Worm (Caenorhabditis elegans): Measurements from ENCODE around the gene T13B5.9.
A peak's percentile ranks its signal among the peaks of the same experiment; 100 is the strongest.

T13B5.9 gene

DNA sequence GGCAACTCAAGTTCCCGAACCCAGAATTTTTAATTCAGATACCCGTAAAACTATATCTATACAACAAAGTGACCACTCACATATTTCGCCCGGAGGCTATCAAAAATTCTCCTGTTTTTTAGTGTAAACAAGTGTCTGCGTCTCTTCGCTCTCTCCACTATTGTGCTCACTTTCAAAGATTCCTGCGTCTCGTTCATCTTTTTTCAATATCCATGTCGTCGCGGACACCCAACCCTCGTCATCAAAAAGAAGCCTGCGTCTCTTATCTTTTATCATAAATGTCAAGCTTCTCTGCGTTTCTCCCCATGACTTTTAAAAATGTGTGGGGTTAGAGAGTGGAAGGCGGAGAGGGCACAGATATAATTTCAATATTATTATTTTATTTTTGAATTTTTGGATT lies 19.4 kb downstream of the T13B5.9 start (continued):
- TF ChIP-seq lin-13 (GFP tag; optimal IDR thresholded peaks at IDR 0.05) = no peak
- TF ChIP-seq lim-7 (GFP tag; IDR thresholded peaks at IDR 0.05) = no peak
- no peak for TF ChIP-seq Y75B8A.6 (GFP tag; IDR thresholded peaks at IDR 0.05)
- TF ChIP-seq egl-43 (GFP tag; IDR thresholded peaks at IDR 0.05) = no peak
- TF ChIP-seq skn-1 (tag; optimal IDR thresholded peaks at IDR 0.05) = no peak
- no peak for TF ChIP-seq php-3 (GFP tag; IDR thresholded peaks at IDR 0.05)
- TF ChIP-seq T20F7.1 (GFP tag; optimal IDR thresholded peaks at IDR 0.05) = no peak
- peak in 1 of 2 experiments; percentile 74 for TF ChIP-seq daf-16 (GFP tag; optimal IDR thresholded peaks at IDR 0.05)
- TF ChIP-seq daf-16 (tag; optimal IDR thresholded peaks at IDR 0.05) = peak; percentile 17
- no peak for TF ChIP-seq Y5F2A.4 (GFP tag; optimal IDR thresholded peaks at IDR 0.05)
- TF ChIP-seq F37D6.2 (tag; optimal IDR thresholded peaks at IDR 0.05) = peak; percentile 20
- TF ChIP-seq sdz-12 (GFP tag; optimal IDR thresholded peaks at IDR 0.05) = no peak
- TF ChIP-seq dve-1 (tag; optimal IDR thresholded peaks at IDR 0.05; ENCODE audit: insufficient read depth) = peak; percentile 65
- TF ChIP-seq egl-27 (tag; optimal IDR thresholded peaks at IDR 0.05) = no peak
- peak in 1 of 2 experiments; percentile 57 for TF ChIP-seq lsy-2 (tag; optimal IDR thresholded peaks at IDR 0.05)
- no peak for TF ChIP-seq unc-130 (GFP tag; optimal IDR thresholded peaks at IDR 0.05)
- no peak for TF ChIP-seq snpc-1.2 (GFP tag; IDR thresholded peaks at IDR 0.05)
- TF ChIP-seq mes-2 (tag; optimal IDR thresholded peaks at IDR 0.05; ENCODE audit: poor library complexity, severe bottlenecking) = peak; percentile 31
- no peak for TF ChIP-seq daf-8 (GFP tag; IDR thresholded peaks at IDR 0.05)
- TF ChIP-seq R02D3.7 (tag; optimal IDR thresholded peaks at IDR 0.05) = no peak
- TF ChIP-seq lin-38 (GFP tag; IDR thresholded peaks at IDR 0.05) = no peak
- no peak for TF ChIP-seq lin-15B (tag; optimal IDR thresholded peaks at IDR 0.05)
- TF ChIP-seq set-16 (GFP tag; IDR thresholded peaks at IDR 0.05) = no peak
- no peak for TF ChIP-seq F49E8.2 (tag; optimal IDR thresholded peaks at IDR 0.05; ENCODE audit: borderline replicate concordance)
- TF ChIP-seq vab-7 (GFP tag; IDR thresholded peaks at IDR 0.05) = no peak
- no peak for TF ChIP-seq zip-11 (GFP tag; IDR thresholded peaks at IDR 0.05)
- no peak for TF ChIP-seq nhr-76 (tag; optimal IDR thresholded peaks at IDR 0.05)
- TF ChIP-seq zfp-2 (tag; optimal IDR thresholded peaks at IDR 0.05) = no peak
- TF ChIP-seq lin-1 (GFP tag; IDR thresholded peaks at IDR 0.05) = no peak
- TF ChIP-seq mdl-1 (tag; optimal IDR thresholded peaks at IDR 0.05) = peak in 1 of 2 experiments; percentile 65
- no peak for TF ChIP-seq F26F4.8 (GFP tag; conservative IDR thresholded peaks at IDR 0.05)
- peak; percentile 69 for TF ChIP-seq fkh-10 (GFP tag; optimal IDR thresholded peaks at IDR 0.05)
- no peak for TF ChIP-seq ZK546.5 (tag; optimal IDR thresholded peaks at IDR 0.05)
- no peak for TF ChIP-seq fos-1 (tag; optimal IDR thresholded peaks at IDR 0.05)
- no peak for TF ChIP-seq ces-1 (GFP tag; optimal IDR thresholded peaks at IDR 0.05)
- no peak for TF ChIP-seq saeg-2 (GFP tag; IDR thresholded peaks at IDR 0.05)
- no peak for TF ChIP-seq nhr-102 (tag; optimal IDR thresholded peaks at IDR 0.05)
- no peak for TF ChIP-seq arid-1 (GFP tag; conservative IDR thresholded peaks at IDR 0.05)
- TF ChIP-seq nhr-41 (GFP tag; IDR thresholded peaks at IDR 0.05) = no peak
- no peak for TF ChIP-seq ztf-7 (tag; optimal IDR thresholded peaks at IDR 0.05)
- TF ChIP-seq nhr-25 (tag; optimal IDR thresholded peaks at IDR 0.05; ENCODE audit: borderline replicate concordance, insufficient read depth) = no peak
- TF ChIP-seq zfp-3 (GFP tag; conservative IDR thresholded peaks at IDR 0.05) = no peak
- no peak for TF ChIP-seq lin-29 (GFP tag; IDR thresholded peaks at IDR 0.05)
- TF ChIP-seq hlh-11 (tag; optimal IDR thresholded peaks at IDR 0.05) = peak; percentile 54
- no peak for TF ChIP-seq duxl-1 (tag; optimal IDR thresholded peaks at IDR 0.05; ENCODE audit: poor library complexity)
- TF ChIP-seq pha-4 (GFP tag; IDR thresholded peaks at IDR 0.05) = no peak
- TF ChIP-seq pha-4 (tag; optimal IDR thresholded peaks at IDR 0.05) = peak; percentile 25
- no peak for TF ChIP-seq dpl-1 (GFP tag; optimal IDR thresholded peaks at IDR 0.05)
- no peak for TF ChIP-seq ZK337.2 (GFP tag; IDR thresholded peaks at IDR 0.05)
- no peak for TF ChIP-seq hif-1 (tag; optimal IDR thresholded peaks at IDR 0.05)
- TF ChIP-seq madf-9 (GFP tag; conservative IDR thresholded peaks at IDR 0.05) = no peak
